Worm (Caenorhabditis elegans) whole organism, L2 larva: Measurements from ENCODE around the gene Y38C1AA.1.

Experiments
- ama-1 ChIP-seq: fragments of 150-350 bp; optimal IDR thresholded peaks from 2 replicates; lab custom pipeline; 2018; ENCODE audit warnings: inconsistent platforms
- ceh-16 ChIP-seq: fragments of 150-350 bp; optimal IDR thresholded peaks from 2 replicates; lab custom pipeline; 2014; ENCODE audit warnings: missing biosample characterization, missing genetic modification characterization
- crh-2 ChIP-seq: sonication (generic microtip); optimal IDR thresholded peaks from 2 replicates; lab custom pipeline; 2017; ENCODE audit warnings: missing biosample characterization, missing genetic modification characterization
- elt-3 ChIP-seq: sonication (generic microtip); optimal IDR thresholded peaks from 2 replicates; lab custom pipeline; 2017; ENCODE audit warnings: missing biosample characterization, missing genetic modification characterization
- fos-1 ChIP-seq: fragments of 150-350 bp; optimal IDR thresholded peaks from 2 replicates; lab custom pipeline; 2014; ENCODE audit warnings: missing biosample characterization, missing genetic modification characterization
- gmeb-1 ChIP-seq: fragments of 150-350 bp; optimal IDR thresholded peaks from 2 replicates; lab custom pipeline; 2014; ENCODE audit warnings: missing biosample characterization, missing genetic modification characterization
- mab-5 ChIP-seq: fragments of 150-350 bp; optimal IDR thresholded peaks from 2 replicates; lab custom pipeline; 2014; ENCODE audit warnings: missing biosample characterization, missing genetic modification characterization
- mdl-1 ChIP-seq, 2 experiments: fragments of 150-350 bp in 1 of 2; sonication (generic microtip) in 1 of 2; optimal IDR thresholded peaks; 2 replicates each; lab custom pipeline; 2017; ENCODE audit warnings: missing biosample characterization in 2 of 2, missing genetic modification characterization in 2 of 2
- nhr-10 ChIP-seq: sonication (generic microtip); optimal IDR thresholded peaks from 2 replicates; lab custom pipeline; 2017; ENCODE audit warnings: missing biosample characterization, missing genetic modification characterization
- nhr-21 ChIP-seq: fragments of 150-350 bp; optimal IDR thresholded peaks from 2 replicates; lab custom pipeline; 2014; ENCODE audit warnings: missing biosample characterization, missing genetic modification characterization
- nhr-237 ChIP-seq: fragments of 150-350 bp; optimal IDR thresholded peaks from 2 replicates; lab custom pipeline; 2014; ENCODE audit warnings: missing biosample characterization, missing genetic modification characterization
- nhr-25 ChIP-seq: fragments of 150-350 bp; sonication (generic microtip); optimal IDR thresholded peaks from 3 replicates; lab custom pipeline; 2014; ENCODE audit warnings: missing biosample characterization, missing genetic modification characterization
- nhr-6 ChIP-seq: fragments of 150-350 bp; optimal IDR thresholded peaks from 2 replicates; lab custom pipeline; 2014; ENCODE audit warnings: missing biosample characterization, missing genetic modification characterization
- ztf-1 ChIP-seq: fragments of 200-800 bp; sonication (Bioruptor generic); conservative IDR thresholded peaks from 2 replicates; pipeline ENCODE4 v1.3.6; 2022; ENCODE audit warnings: missing genetic modification characterization, missing compliant biosample characterization

DNA sequence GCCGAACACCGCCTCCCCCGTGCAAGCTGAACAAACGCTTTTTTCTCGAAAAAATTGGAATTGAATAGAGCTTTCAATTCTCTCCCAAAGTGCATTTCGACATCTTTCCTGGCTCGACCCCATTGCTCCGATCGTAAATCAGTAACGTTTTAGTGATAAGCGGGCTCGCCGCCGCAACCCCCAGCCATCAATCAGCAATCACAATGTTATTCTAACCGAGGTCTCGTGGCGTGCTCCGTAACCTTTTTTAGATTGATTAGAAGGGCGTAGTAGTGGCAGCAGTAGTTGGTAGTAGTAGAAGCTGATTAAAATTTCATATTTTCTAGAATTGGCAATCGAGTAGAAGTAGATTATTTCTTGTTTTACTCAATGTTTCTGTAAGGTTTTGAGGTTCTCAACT, 20.6 kb upstream of the Y38C1AA.1 start:
- no peak for TF ChIP-seq ama-1 (lab: Kevin White, UChicago)
- no peak for TF ChIP-seq nhr-10 (tag; lab: Kevin White, UChicago)
- TF ChIP-seq mab-5 (tag; lab: Kevin White, UChicago), result no peak
- no peak for TF ChIP-seq nhr-237 (tag; lab: Kevin White, UChicago)
- TF ChIP-seq ceh-16, result no peak
- TF ChIP-seq mdl-1 (tag; optimal IDR thresholded peaks at IDR 0.05; lab: Kevin White, UChicago), result no peak
- TF ChIP-seq nhr-21 (tag; lab: Kevin White, UChicago), result no peak
- no peak for TF ChIP-seq ztf-1
- TF ChIP-seq gmeb-1 (tag; lab: Kevin White, UChicago), result no peak
- TF ChIP-seq nhr-25 (tag; lab: Kevin White, UChicago), result no peak
- no peak for TF ChIP-seq fos-1 (tag; lab: Kevin White, UChicago)
- TF ChIP-seq crh-2 (tag; lab: Kevin White, UChicago), result no peak
- no peak for TF ChIP-seq nhr-6 (tag; lab: Kevin White, UChicago)
- TF ChIP-seq elt-3 (tag; lab: Kevin White, UChicago), result no peak
